Worm (Caenorhabditis elegans) whole organism, mixed stage, embryonic: ENCODE data around the gene rbc-1.

Source experiments
- M03D4.4 ChIP-seq: sonication (generic microtip); optimal IDR thresholded peaks from 2 replicates; lab custom pipeline; 2017; ENCODE audit warnings: mild to moderate bottlenecking, missing genetic modification characterization, missing compliant biosample characterization
- bed-3 ChIP-seq: fragments of 200-800 bp; sonication (Bioruptor generic); optimal IDR thresholded peaks from 3 replicates; lab custom pipeline; 2018; ENCODE audit warnings: mild to moderate bottlenecking, missing genetic modification characterization, moderate library complexity, missing compliant biosample characterization
- blmp-1 ChIP-seq: fragments of 150-350 bp; optimal IDR thresholded peaks from 2 replicates; lab custom pipeline; 2014; ENCODE audit warnings: missing biosample characterization, missing genetic modification characterization
- ceh-39 ChIP-seq: fragments of 150-350 bp; optimal IDR thresholded peaks from 2 replicates; lab custom pipeline; 2014; ENCODE audit warnings: missing biosample characterization, missing genetic modification characterization
- ceh-43 ChIP-seq: fragments of 200-800 bp; sonication (Bioruptor generic); optimal IDR thresholded peaks from 2 replicates; lab custom pipeline; 2018; ENCODE audit warnings: mild to moderate bottlenecking, missing genetic modification characterization, moderate library complexity, missing compliant biosample characterization
- ceh-83 ChIP-seq: fragments of 200-800 bp; sonication (Bioruptor generic); optimal IDR thresholded peaks from 2 replicates; lab custom pipeline; 2018; ENCODE audit warnings: mild to moderate bottlenecking, missing genetic modification characterization, missing compliant biosample characterization
- ces-1 ChIP-seq: fragments of 150-350 bp; optimal IDR thresholded peaks from 2 replicates; lab custom pipeline; 2014; ENCODE audit warnings: missing biosample characterization, missing genetic modification reagents, missing genetic modification characterization
- cnd-1 ChIP-seq: fragments of 200-800 bp; sonication (Bioruptor generic); optimal IDR thresholded peaks from 2 replicates; lab custom pipeline; 2018; ENCODE audit warnings: mild to moderate bottlenecking, missing genetic modification characterization, missing compliant biosample characterization
- drap-1 ChIP-seq: fragments of 200-800 bp; sonication (Bioruptor generic); optimal IDR thresholded peaks from 3 replicates; lab custom pipeline; 2018; ENCODE audit warnings: mild to moderate bottlenecking, missing genetic modification characterization, missing compliant biosample characterization
- elt-1 ChIP-seq: sonication (generic microtip); optimal IDR thresholded peaks from 2 replicates; lab custom pipeline; 2017; ENCODE audit warnings: missing genetic modification characterization, mild to moderate bottlenecking, missing compliant biosample characterization, antibody characterized with exemption, moderate library complexity, borderline replicate concordance; ENCODE audit not compliant: insufficient read depth
- elt-3 ChIP-seq: fragments of 150-350 bp; optimal IDR thresholded peaks from 2 replicates; lab custom pipeline; 2014; ENCODE audit warnings: missing biosample characterization, missing genetic modification characterization
- flh-1 ChIP-seq: fragments of 200-800 bp; sonication (Bioruptor generic); optimal IDR thresholded peaks from 2 replicates; lab custom pipeline; 2018; ENCODE audit warnings: mild to moderate bottlenecking, missing genetic modification characterization, moderate library complexity, missing compliant biosample characterization
- ham-2 ChIP-seq: fragments of 200-800 bp; sonication (Bioruptor generic); optimal IDR thresholded peaks from 2 replicates; lab custom pipeline; 2018; ENCODE audit warnings: mild to moderate bottlenecking, missing genetic modification characterization, missing compliant biosample characterization
- hlh-1 ChIP-seq: fragments of 150-350 bp; optimal IDR thresholded peaks from 2 replicates; lab custom pipeline; 2014; ENCODE audit warnings: missing biosample characterization, missing genetic modification reagents, missing genetic modification characterization
- lin-13 ChIP-seq: fragments of 150-350 bp; optimal IDR thresholded peaks from 2 replicates; lab custom pipeline; 2014; ENCODE audit warnings: missing biosample characterization, missing genetic modification characterization
- lin-32 ChIP-seq: fragments of 200-800 bp; sonication (Bioruptor generic); optimal IDR thresholded peaks from 2 replicates; lab custom pipeline; 2018; ENCODE audit warnings: mild to moderate bottlenecking, missing genetic modification characterization, missing compliant biosample characterization
- lsy-2 ChIP-seq: fragments of 150-350 bp; optimal IDR thresholded peaks from 2 replicates; lab custom pipeline; 2014; ENCODE audit warnings: missing biosample characterization, missing genetic modification characterization
- mab-5 ChIP-seq: fragments of 150-350 bp; optimal IDR thresholded peaks from 2 replicates; lab custom pipeline; 2014; ENCODE audit warnings: missing biosample characterization, missing genetic modification characterization
- mep-1 ChIP-seq: fragments of 150-350 bp; optimal IDR thresholded peaks from 2 replicates; lab custom pipeline; 2017; ENCODE audit warnings: missing biosample characterization, missing genetic modification reagents, missing genetic modification characterization, inconsistent platforms
- mls-2 ChIP-seq: sonication (generic microtip); optimal IDR thresholded peaks from 2 replicates; lab custom pipeline; 2016; ENCODE audit warnings: mild to moderate bottlenecking, missing genetic modification characterization, moderate library complexity, missing compliant biosample characterization
- nhr-12 ChIP-seq: fragments of 150-350 bp; optimal IDR thresholded peaks from 2 replicates; lab custom pipeline; 2014; ENCODE audit warnings: missing biosample characterization, missing genetic modification characterization
- nhr-2 ChIP-seq: fragments of 150-350 bp; optimal IDR thresholded peaks from 2 replicates; lab custom pipeline; 2014; ENCODE audit warnings: missing biosample characterization, missing genetic modification characterization
- nhr-237 ChIP-seq: fragments of 150-350 bp; optimal IDR thresholded peaks from 2 replicates; lab custom pipeline; 2014; ENCODE audit warnings: missing biosample characterization, missing genetic modification characterization
- nhr-28 ChIP-seq: fragments of 150-350 bp; optimal IDR thresholded peaks from 2 replicates; lab custom pipeline; 2014; ENCODE audit warnings: missing biosample characterization, missing genetic modification characterization
- nhr-76 ChIP-seq: sonication (generic microtip); optimal IDR thresholded peaks from 2 replicates; lab custom pipeline; 2017; ENCODE audit warnings: missing biosample characterization, missing genetic modification characterization
- pha-4 ChIP-seq: fragments of 150-350 bp; optimal IDR thresholded peaks from 2 replicates; lab custom pipeline; 2018; ENCODE audit warnings: missing biosample characterization, missing genetic modification reagents, missing genetic modification characterization
- sem-2 ChIP-seq: fragments of 200-800 bp; sonication (Bioruptor generic); optimal IDR thresholded peaks from 2 replicates; lab custom pipeline; 2018; ENCODE audit warnings: mild to moderate bottlenecking, missing genetic modification characterization, missing compliant biosample characterization
- snpc-4 ChIP-seq: fragments of 150-350 bp; optimal IDR thresholded peaks from 2 replicates; lab custom pipeline; 2014; ENCODE audit warnings: missing biosample characterization, missing genetic modification characterization
- sptf-1 ChIP-seq: sonication (generic microtip); optimal IDR thresholded peaks from 2 replicates; lab custom pipeline; 2017; ENCODE audit warnings: mild to moderate bottlenecking, missing genetic modification characterization, moderate library complexity, missing compliant biosample characterization
- tbx-8 ChIP-seq: fragments of 200-800 bp; sonication (Bioruptor generic); optimal IDR thresholded peaks from 2 replicates; lab custom pipeline; 2018; ENCODE audit warnings: mild to moderate bottlenecking, missing genetic modification characterization, moderate library complexity, missing compliant biosample characterization
- unc-120 ChIP-seq: sonication (generic microtip); optimal IDR thresholded peaks from 2 replicates; lab custom pipeline; 2017; ENCODE audit warnings: missing genetic modification characterization, missing compliant biosample characterization; ENCODE audit not compliant: poor library complexity, severe bottlenecking
- unc-39 ChIP-seq: fragments of 150-350 bp; optimal IDR thresholded peaks from 2 replicates; lab custom pipeline; 2014; ENCODE audit warnings: missing biosample characterization, missing genetic modification characterization
- unc-62 ChIP-seq: fragments of 150-350 bp; optimal IDR thresholded peaks from 2 replicates; lab custom pipeline; 2014; ENCODE audit warnings: missing biosample characterization, missing genetic modification reagents, missing genetic modification characterization
- zip-8 ChIP-seq: fragments of 150-350 bp; optimal IDR thresholded peaks from 2 replicates; lab custom pipeline; 2014; ENCODE audit warnings: missing biosample characterization, missing genetic modification characterization
- ztf-11 ChIP-seq: fragments of 150-350 bp; optimal IDR thresholded peaks from 2 replicates; lab custom pipeline; 2014; ENCODE audit warnings: missing biosample characterization, missing genetic modification characterization

Gene rbc-1

DNA sequence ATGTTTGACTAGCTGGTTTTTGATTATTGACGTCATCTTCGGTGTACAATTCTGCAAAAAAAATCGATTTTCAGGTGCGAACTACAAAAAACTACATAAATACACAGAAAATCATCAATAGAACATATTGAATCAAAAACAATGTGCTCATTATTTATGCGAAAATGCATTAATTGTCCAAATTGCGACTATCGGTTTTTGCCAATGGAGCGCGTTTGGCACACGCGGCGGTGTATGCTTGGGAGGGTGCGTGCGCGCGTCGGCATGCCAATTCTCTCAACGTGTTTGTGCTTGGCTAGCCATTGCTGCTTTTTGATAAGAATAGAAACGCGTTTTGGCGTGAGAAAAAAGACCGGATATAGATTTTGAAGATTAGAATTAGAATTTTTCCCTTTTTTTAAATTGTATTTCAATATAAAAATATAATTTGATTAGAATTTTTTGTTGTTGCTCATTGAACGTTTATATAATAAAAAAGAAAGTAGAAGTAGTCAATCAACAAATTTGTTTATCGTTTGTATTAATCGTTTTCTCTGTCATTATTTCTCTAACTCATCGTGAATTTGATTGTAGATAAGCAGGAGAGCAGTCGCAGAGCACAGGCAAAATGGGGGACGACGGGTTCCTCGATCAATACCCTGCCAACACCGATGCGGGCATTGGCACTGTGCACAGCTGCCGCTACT lies 22.0 kb upstream of the rbc-1 start, which contains the start of the genes C44H4.4 and tap-1:
Gene C44H4.4 (minus strand): TSS at position 51 of the 686 bp plus-strand sequence.
Gene tap-1 (plus strand): TSS at position 574 of the 686 bp plus-strand sequence.
- peak; percentile 65 for TF ChIP-seq ces-1
- peak; percentile 65 for TF ChIP-seq ceh-39
- peak; percentile 66 for TF ChIP-seq mep-1
- TF ChIP-seq elt-1 (tag; lab: Kevin White, UChicago): no peak
- TF ChIP-seq ham-2 (GFP tag; lab: Kevin White, UChicago): peak; percentile 17
- TF ChIP-seq, all 35 proteins: peak for 4

- TF ChIP-seq elt-3 (tag; lab: Kevin White, UChicago) (no peak), ces-1 (peak; percentile 95)
- TF ChIP-seq, all 35 proteins: peak for 1
Observed at ce11 chrX:14593206-14593605, 18.0 kb upstream of the rbc-1 start.

- TF ChIP-seq flh-1 (GFP tag; lab: Kevin White, UChicago): no peak
- no peak for TF ChIP-seq nhr-28 (tag; lab: Kevin White, UChicago)
- no peak for TF ChIP-seq nhr-76 (tag; lab: Kevin White, UChicago)
- no peak for TF ChIP-seq snpc-4
- no peak for TF ChIP-seq drap-1
- TF ChIP-seq ham-2 (GFP tag; lab: Kevin White, UChicago): no peak
- no peak for TF ChIP-seq elt-3 (tag; lab: Kevin White, UChicago)
- no peak for TF ChIP-seq lsy-2
- no peak for TF ChIP-seq sptf-1 (tag; lab: Kevin White, UChicago)
- no peak for TF ChIP-seq ceh-39
- TF ChIP-seq nhr-237 (tag; lab: Kevin White, UChicago): no peak
- TF ChIP-seq lin-32 (GFP tag; lab: Kevin White, UChicago): no peak
- TF ChIP-seq unc-62 (GFP tag; lab: Kevin White, UChicago): no peak
- no peak for TF ChIP-seq elt-1 (tag; lab: Kevin White, UChicago)
- no peak for TF ChIP-seq lin-13 (tag; lab: Kevin White, UChicago)
- TF ChIP-seq sem-2: no peak
- no peak for TF ChIP-seq mab-5 (tag; lab: Kevin White, UChicago)
- no peak for TF ChIP-seq ceh-83 (GFP tag; lab: Kevin White, UChicago)
- no peak for TF ChIP-seq nhr-12
- TF ChIP-seq hlh-1: no peak
Observed at ce11 chrX:14594825-14595224, 16.3 kb upstream of the rbc-1 start, which contains the start of gene C44H4.8. TSS of gene C44H4.8 (plus strand) at chrX:14595125.

DNA sequence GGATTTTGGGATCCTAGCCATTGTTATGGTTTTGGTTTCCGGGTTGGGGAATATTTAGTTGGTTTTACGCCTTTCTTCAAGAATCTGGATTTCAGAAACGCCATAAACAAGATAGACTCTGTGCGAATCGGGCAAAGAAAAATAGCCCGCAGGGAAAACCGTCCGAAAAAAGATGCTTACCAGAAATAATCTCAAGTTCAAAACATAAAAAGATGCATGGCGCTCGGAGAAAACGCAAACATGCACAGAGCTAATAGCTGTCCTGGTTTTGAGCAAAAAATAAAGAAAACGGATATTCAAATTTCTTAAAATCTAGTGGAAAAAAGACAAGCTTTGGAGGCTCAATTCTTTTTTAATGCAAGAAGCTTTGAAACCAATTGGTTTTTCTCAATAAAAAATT lies 11.9 kb upstream of the rbc-1 start, which contains the start of gene C44H4.6:
Gene C44H4.6 (minus strand): TSS at position 101 of the 400 bp plus-strand sequence.
- TF ChIP-seq flh-1 (GFP tag; lab: Kevin White, UChicago) (no peak), ceh-43 (GFP tag; lab: Kevin White, UChicago) (no peak), elt-3 (tag; lab: Kevin White, UChicago) (no peak), unc-39 (tag; lab: Kevin White, UChicago) (no peak), lin-13 (tag; lab: Kevin White, UChicago) (no peak), sptf-1 (tag; lab: Kevin White, UChicago) (no peak), snpc-4 (no peak), tbx-8 (GFP tag; lab: Kevin White, UChicago) (no peak)

DNA sequence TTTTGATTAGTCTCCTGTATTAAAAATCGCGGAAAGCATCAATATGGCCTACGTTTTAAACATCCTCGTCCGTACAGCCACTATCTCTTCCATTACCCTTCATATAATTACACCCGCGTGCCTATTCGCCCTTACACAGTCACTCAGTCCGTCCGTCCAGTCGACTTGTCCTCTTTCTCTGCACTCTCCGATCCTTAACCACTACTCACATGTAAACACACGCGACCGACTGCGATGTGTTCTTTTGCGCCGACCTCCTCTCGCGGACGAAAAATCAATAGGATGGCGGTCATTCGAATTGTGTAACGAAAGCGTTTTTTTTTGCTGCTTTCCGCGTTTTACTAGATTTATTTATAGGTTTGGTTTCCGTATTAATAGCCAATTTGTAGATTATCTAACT lies 8.5 kb upstream of the rbc-1 start, which contains the start of gene eor-2:
Gene eor-2 (plus strand): TSS at position 342 of the 400 bp plus-strand sequence.
- no peak for TF ChIP-seq nhr-12
- TF ChIP-seq elt-3 (tag; lab: Kevin White, UChicago): no peak
- TF ChIP-seq lin-32 (GFP tag; lab: Kevin White, UChicago): no peak
- peak; percentile 24 for TF ChIP-seq unc-62 (GFP tag; lab: Kevin White, UChicago)
- peak; percentile 44 for TF ChIP-seq drap-1
- peak; percentile 47 for TF ChIP-seq lin-13 (tag; lab: Kevin White, UChicago)
- TF ChIP-seq elt-1 (tag; lab: Kevin White, UChicago): no peak
- TF ChIP-seq mls-2 (tag; lab: Kevin White, UChicago): peak; percentile 62
- no peak for TF ChIP-seq sem-2
- peak; percentile 28 for TF ChIP-seq ceh-43 (GFP tag; lab: Kevin White, UChicago)
- no peak for TF ChIP-seq cnd-1
- TF ChIP-seq zip-8 (tag; lab: Kevin White, UChicago): no peak
- peak; percentile 46 for TF ChIP-seq ham-2 (GFP tag; lab: Kevin White, UChicago)
- peak; percentile 31 for TF ChIP-seq lsy-2
- TF ChIP-seq blmp-1 (tag; lab: Kevin White, UChicago): no peak
- peak; percentile 31 for TF ChIP-seq ztf-11 (tag; lab: Kevin White, UChicago)
- no peak for TF ChIP-seq unc-120
- no peak for TF ChIP-seq tbx-8 (GFP tag; lab: Kevin White, UChicago)
- peak; percentile 14 for TF ChIP-seq nhr-2 (tag; lab: Kevin White, UChicago)
- peak; percentile 13 for TF ChIP-seq sptf-1 (tag; lab: Kevin White, UChicago)
- peak; percentile 51 for TF ChIP-seq ces-1
- no peak for TF ChIP-seq mab-5 (tag; lab: Kevin White, UChicago)
- TF ChIP-seq unc-39 (tag; lab: Kevin White, UChicago): no peak
- peak; percentile 96 for TF ChIP-seq pha-4 (tag; lab: Kevin White, UChicago)
- no peak for TF ChIP-seq hlh-1
- TF ChIP-seq mep-1: peak; percentile 65
- peak; percentile 61 for TF ChIP-seq ceh-83 (GFP tag; lab: Kevin White, UChicago)
- TF ChIP-seq snpc-4: no peak
- no peak for TF ChIP-seq nhr-76 (tag; lab: Kevin White, UChicago)
- no peak for TF ChIP-seq nhr-237 (tag; lab: Kevin White, UChicago)
- no peak for TF ChIP-seq ceh-39
- TF ChIP-seq flh-1 (GFP tag; lab: Kevin White, UChicago): no peak
- no peak for TF ChIP-seq nhr-28 (tag; lab: Kevin White, UChicago)
- TF ChIP-seq M03D4.4 (tag; lab: Kevin White, UChicago): peak; percentile 24
- TF ChIP-seq bed-3 (GFP tag; lab: Kevin White, UChicago): no peak
